Worm (Caenorhabditis elegans) whole organism, L1 larva: ENCODE results near the gene srj-55.

Experiments used
- C34B4.2 ChIP-seq: sonication (generic microtip); optimal IDR thresholded peaks from 2 replicates; lab custom pipeline; 2017; ENCODE audit warnings: mild to moderate bottlenecking, missing genetic modification characterization, missing compliant biosample characterization
- aha-1 ChIP-seq: fragments of 150-350 bp; optimal IDR thresholded peaks from 2 replicates; lab custom pipeline; 2014; ENCODE audit warnings: missing biosample characterization, missing genetic modification characterization
- alr-1 ChIP-seq: fragments of 200-800 bp; sonication (Bioruptor generic); optimal IDR thresholded peaks from 2 replicates; lab custom pipeline; 2018; ENCODE audit warnings: borderline replicate concordance, mild to moderate bottlenecking, missing genetic modification characterization, missing compliant biosample characterization
- ama-1 ChIP-seq: fragments of 150-350 bp; optimal IDR thresholded peaks from 2 replicates; lab custom pipeline; 2014
- blmp-1 ChIP-seq: fragments of 150-350 bp; optimal IDR thresholded peaks from 2 replicates; lab custom pipeline; 2014; ENCODE audit warnings: missing biosample characterization, missing genetic modification characterization
- ceh-88 ChIP-seq: fragments of 200-800 bp; sonication (Bioruptor generic); IDR thresholded peaks from 2 replicates; pipeline ENCODE4 v1.3.6; 2022; ENCODE audit warnings: missing genetic modification characterization, missing compliant biosample characterization
- ceh-90 ChIP-seq: sonication (generic microtip); optimal IDR thresholded peaks from 2 replicates; lab custom pipeline; 2016; ENCODE audit warnings: missing genetic modification characterization, missing compliant biosample characterization
- dpl-1 ChIP-seq, 3 experiments: fragments of 150-350 bp in 2 of 3; sonication (generic microtip) in 1 of 3; optimal IDR thresholded peaks; 2 replicates each; lab custom pipeline; 2014 to 2017; ENCODE audit warnings: missing biosample characterization in 3 of 3, missing genetic modification characterization in 3 of 3, missing genetic modification reagents in 3 of 3
- efl-1 ChIP-seq, 4 experiments: fragments of 150-350 bp; optimal IDR thresholded peaks in 3 of 4; peaks in 1 of 4; 1 replicate in 1 of 4; 2 replicates in 3 of 4; lab custom pipeline; 2014; ENCODE audit warnings: missing biosample characterization in 2 of 4, missing genetic modification characterization in 2 of 4, missing genetic modification reagents in 2 of 4
- egl-13 ChIP-seq: sonication (generic microtip); optimal IDR thresholded peaks from 2 replicates; lab custom pipeline; 2016; ENCODE audit warnings: missing genotype, missing genetic modification reagents, missing genetic modification characterization, missing compliant biosample characterization
- egl-27 ChIP-seq, 2 experiments: fragments of 150-350 bp in 1 of 2; sonication (generic microtip); optimal IDR thresholded peaks; 3 replicates each; lab custom pipeline; 2017 to 2018; ENCODE audit warnings: missing biosample characterization in 2 of 2, missing genetic modification characterization in 2 of 2, missing genetic modification reagents in 2 of 2
- elt-2 ChIP-seq: sonication (generic microtip); optimal IDR thresholded peaks from 2 replicates; lab custom pipeline; 2016; ENCODE audit warnings: missing genetic modification characterization, mild to moderate bottlenecking, inconsistent platforms, missing compliant biosample characterization, missing genetic modification reagents
- elt-3 ChIP-seq, 6 experiments: fragments of 150-350 bp in 1 of 6; sonication (generic microtip); optimal IDR thresholded peaks; 2 replicates each; lab custom pipeline; 2017 to 2018; ENCODE audit warnings: missing biosample characterization in 6 of 6, missing genetic modification characterization in 6 of 6, inconsistent platforms in 1 of 6
- fkh-4 ChIP-seq: sonication (generic microtip); optimal IDR thresholded peaks from 2 replicates; lab custom pipeline; 2016; ENCODE audit warnings: missing compliant biosample characterization, missing genetic modification characterization, borderline replicate concordance
- fkh-8 ChIP-seq: sonication (generic microtip); optimal IDR thresholded peaks from 2 replicates; lab custom pipeline; 2016; ENCODE audit warnings: mild to moderate bottlenecking, missing genetic modification characterization, missing compliant biosample characterization
- fos-1 ChIP-seq: fragments of 150-350 bp; optimal IDR thresholded peaks from 2 replicates; lab custom pipeline; 2014; ENCODE audit warnings: missing biosample characterization, missing genetic modification characterization
- grh-1 ChIP-seq: fragments of 200-800 bp; sonication (Bioruptor generic); IDR thresholded peaks from 2 replicates; pipeline ENCODE4 v1.3.6; 2022; ENCODE audit warnings: missing genetic modification reagents, missing genetic modification characterization, missing compliant biosample characterization
- hlh-17 ChIP-seq: fragments of 200-800 bp; sonication (Bioruptor generic); optimal IDR thresholded peaks from 2 replicates; lab custom pipeline; 2018; ENCODE audit warnings: missing genetic modification characterization, mild to moderate bottlenecking, missing compliant biosample characterization, moderate library complexity, borderline replicate concordance
- hpl-2 ChIP-seq: fragments of 150-350 bp; optimal IDR thresholded peaks from 2 replicates; lab custom pipeline; 2014; ENCODE audit warnings: missing biosample characterization, missing genetic modification reagents, missing genetic modification characterization
- irx-1 ChIP-seq: sonication (generic microtip); optimal IDR thresholded peaks from 2 replicates; lab custom pipeline; 2016; ENCODE audit warnings: missing genetic modification characterization, missing compliant biosample characterization
- lin-15B ChIP-seq: fragments of 150-350 bp; sonication (generic microtip); optimal IDR thresholded peaks from 3 replicates; lab custom pipeline; 2014; ENCODE audit warnings: missing biosample characterization, missing genetic modification characterization
- lin-35 ChIP-seq, 2 experiments: fragments of 150-350 bp; optimal IDR thresholded peaks; 2 replicates each; lab custom pipeline; 2014; ENCODE audit warnings: missing biosample characterization in 2 of 2, missing genetic modification characterization in 2 of 2, missing genetic modification reagents in 2 of 2
- lin-39 ChIP-seq: fragments of 150-350 bp; optimal IDR thresholded peaks from 2 replicates; lab custom pipeline; 2014; ENCODE audit warnings: missing biosample characterization, missing genetic modification reagents, missing genetic modification characterization
- lir-3 ChIP-seq: sonication (generic microtip); optimal IDR thresholded peaks from 2 replicates; lab custom pipeline; 2016; ENCODE audit warnings: mild to moderate bottlenecking, missing genetic modification characterization, moderate library complexity, missing compliant biosample characterization; ENCODE audit not compliant: poor library complexity
- lsy-2 ChIP-seq, 2 experiments: fragments of 150-350 bp; optimal IDR thresholded peaks; 2 replicates each; lab custom pipeline; 2014; ENCODE audit warnings: missing biosample characterization in 2 of 2, missing genetic modification characterization in 2 of 2
- mdl-1 ChIP-seq, 2 experiments: fragments of 150-350 bp; optimal IDR thresholded peaks; 2 replicates each; lab custom pipeline; 2014 to 2017; ENCODE audit warnings: missing biosample characterization in 2 of 2, missing genetic modification characterization in 2 of 2, inconsistent platforms in 1 of 2
- mef-2 ChIP-seq: fragments of 150-350 bp; optimal IDR thresholded peaks from 2 replicates; lab custom pipeline; 2014; ENCODE audit warnings: missing biosample characterization, missing genetic modification characterization
- nhr-11 ChIP-seq: fragments of 150-350 bp; optimal IDR thresholded peaks from 2 replicates; lab custom pipeline; 2014; ENCODE audit warnings: missing biosample characterization, missing genetic modification characterization
- nhr-12 ChIP-seq: sonication (generic microtip); optimal IDR thresholded peaks from 2 replicates; lab custom pipeline; 2017; ENCODE audit warnings: missing biosample characterization, missing genetic modification characterization
- nhr-20 ChIP-seq: sonication (generic microtip); optimal IDR thresholded peaks from 2 replicates; lab custom pipeline; 2016; ENCODE audit warnings: mild to moderate bottlenecking, missing genetic modification characterization, missing compliant biosample characterization
- nhr-237 ChIP-seq: fragments of 150-350 bp; optimal IDR thresholded peaks from 2 replicates; lab custom pipeline; 2014; ENCODE audit warnings: missing biosample characterization, missing genetic modification characterization
- nhr-28 ChIP-seq: fragments of 150-350 bp; optimal IDR thresholded peaks from 2 replicates; lab custom pipeline; 2014; ENCODE audit warnings: missing biosample characterization, missing genetic modification characterization
- nhr-77 ChIP-seq: fragments of 150-350 bp; optimal IDR thresholded peaks from 2 replicates; lab custom pipeline; 2014; ENCODE audit warnings: missing biosample characterization, missing genetic modification characterization
- nhr-84 ChIP-seq: sonication (generic microtip); optimal IDR thresholded peaks from 2 replicates; lab custom pipeline; 2017; ENCODE audit warnings: missing biosample characterization, missing genetic modification characterization
- nhr-85 ChIP-seq: sonication (generic microtip); peaks from one replicate; lab custom pipeline; 2016; ENCODE audit warnings: missing genetic modification characterization, inconsistent platforms, missing compliant biosample characterization
- nhr-90 ChIP-seq: sonication (generic microtip); optimal IDR thresholded peaks from 2 replicates; lab custom pipeline; 2016; ENCODE audit warnings: mild to moderate bottlenecking, missing genetic modification characterization, missing compliant biosample characterization; ENCODE audit not compliant: poor library complexity
- pax-3 ChIP-seq: fragments of 200-800 bp; sonication (Bioruptor generic); optimal IDR thresholded peaks from 2 replicates; lab custom pipeline; 2018; ENCODE audit warnings: mild to moderate bottlenecking, missing genetic modification characterization, moderate library complexity, missing compliant biosample characterization
- pqm-1 ChIP-seq: sonication (generic microtip); optimal IDR thresholded peaks from 3 replicates; lab custom pipeline; 2017; ENCODE audit warnings: missing biosample characterization, missing genetic modification characterization
- rnt-1 ChIP-seq: sonication (generic microtip); optimal IDR thresholded peaks from 2 replicates; lab custom pipeline; 2016; ENCODE audit warnings: mild to moderate bottlenecking, missing genetic modification characterization, moderate library complexity, missing compliant biosample characterization
- snpc-4 ChIP-seq: fragments of 150-350 bp; optimal IDR thresholded peaks from 2 replicates; lab custom pipeline; 2014; ENCODE audit warnings: missing biosample characterization, missing genetic modification characterization
- sox-4 ChIP-seq: sonication (generic microtip); optimal IDR thresholded peaks from 2 replicates; lab custom pipeline; 2016; ENCODE audit warnings: missing genetic modification characterization, missing compliant biosample characterization
- zag-1 ChIP-seq: fragments of 150-350 bp; optimal IDR thresholded peaks from 2 replicates; lab custom pipeline; 2014; ENCODE audit warnings: missing biosample characterization, missing genetic modification characterization
- ztf-11 ChIP-seq, 2 experiments: sonication (generic microtip); optimal IDR thresholded peaks; 2 replicates each; lab custom pipeline; 2016 to 2017; ENCODE audit warnings: missing genetic modification characterization in 2 of 2, missing biosample characterization in 1 of 2, missing compliant biosample characterization in 1 of 2
- ztf-4 ChIP-seq: fragments of 150-350 bp; optimal IDR thresholded peaks from 2 replicates; lab custom pipeline; 2014; ENCODE audit warnings: missing biosample characterization, missing genetic modification characterization

The srj-55 gene

DNA sequence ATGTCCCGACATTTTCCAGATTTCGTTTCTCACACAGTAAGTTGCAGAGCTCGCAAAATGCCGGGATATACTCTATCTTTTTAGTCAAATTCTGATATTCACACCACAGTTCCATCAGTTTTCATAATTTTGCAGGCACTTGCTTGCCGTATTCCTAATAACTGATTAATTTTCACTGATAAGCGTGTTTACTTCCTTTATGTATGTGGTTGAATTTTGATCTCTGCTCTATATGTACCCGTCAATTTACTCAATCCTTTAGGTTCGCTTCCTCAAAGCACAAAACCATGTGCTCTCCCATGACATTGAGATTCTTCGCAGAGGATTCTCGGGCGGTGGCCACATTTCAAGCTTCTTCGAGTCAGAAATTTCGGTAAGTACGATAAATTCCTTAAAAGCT is 23.8 kb upstream of the srj-55 start:
- TF ChIP-seq egl-27 (tag; optimal IDR thresholded peaks at IDR 0.05; lab: Kevin White, UChicago) (no peak), ceh-88 (GFP tag; lab: Robert Waterston, UW) (no peak), ceh-90 (tag; lab: Kevin White, UChicago) (no peak), ama-1 (no peak), pax-3 (tag; lab: Kevin White, UChicago) (no peak), nhr-20 (no peak), aha-1 (no peak), alr-1 (tag; lab: Kevin White, UChicago) (no peak), elt-3 (tag; optimal IDR thresholded peaks at IDR 0.05; lab: Kevin White, UChicago) (no peak)

DNA sequence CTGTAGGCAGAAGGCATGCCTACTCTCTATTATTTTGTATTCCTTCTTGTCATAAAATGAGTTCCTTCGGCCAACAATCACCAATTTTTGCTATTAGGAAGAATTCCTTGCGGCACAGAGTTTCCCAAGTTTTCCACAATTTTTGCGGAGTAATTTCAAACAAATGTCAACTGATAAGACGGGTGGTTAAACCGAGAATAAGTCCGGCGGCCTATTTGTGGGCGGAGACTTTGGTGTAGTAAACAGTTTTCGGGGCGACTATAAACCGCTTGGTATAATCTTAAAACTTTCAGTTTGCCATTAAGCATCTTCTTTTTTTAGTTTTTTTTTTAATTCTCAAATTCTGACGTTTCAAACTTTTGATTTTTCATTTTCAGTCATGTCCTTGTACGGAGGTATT is 23.3 kb upstream of the srj-55 start, which contains the start of gene ifc-1:
Gene ifc-1, plus strand, starts transcription at position 378 of the 400 bp plus-strand sequence.
- TF ChIP-seq aha-1 (no peak), efl-1 (optimal IDR thresholded peaks at IDR 0.05; lab: Kevin White, UChicago) (no peak), efl-1 (GFP tag; optimal IDR thresholded peaks at IDR 0.05 in 1 of 2; lab: Kevin White, UChicago) (peak in 1 of 2 experiments; percentile 21), lir-3 (tag; lab: Kevin White, UChicago) (no peak), mdl-1 (tag; optimal IDR thresholded peaks at IDR 0.05; lab: Kevin White, UChicago) (no peak), elt-2 (peak; percentile 67), zag-1 (no peak)

ce11 chrV:2880356-2880755 is 22.6 kb upstream of the srj-55 start:
- TF ChIP-seq elt-2, result peak; percentile 53
- TF ChIP-seq mef-2, result no peak
- TF ChIP-seq, all 84 proteins: peak for 1

- TF ChIP-seq lin-35 (GFP tag; optimal IDR thresholded peaks at IDR 0.05; lab: Kevin White, UChicago) (no peak), nhr-28 (tag; lab: Kevin White, UChicago) (no peak), fos-1 (tag; lab: Kevin White, UChicago) (no peak), nhr-90 (no peak), nhr-11 (tag; lab: Kevin White, UChicago) (no peak), irx-1 (tag; lab: Kevin White, UChicago) (no peak), hlh-17 (GFP tag; lab: Kevin White, UChicago) (no peak), sox-4 (no peak), hpl-2 (GFP tag; lab: Kevin White, UChicago) (no peak), lin-15B (no peak), ama-1 (no peak), fkh-4 (tag; lab: Kevin White, UChicago) (no peak), efl-1 (optimal IDR thresholded peaks at IDR 0.05; lab: Kevin White, UChicago) (no peak), efl-1 (GFP tag; optimal IDR thresholded peaks at IDR 0.05 in 1 of 2; lab: Kevin White, UChicago) (no peak), aha-1 (no peak), pqm-1 (tag; lab: Kevin White, UChicago) (no peak), ztf-4 (tag; lab: Kevin White, UChicago) (no peak), fkh-8 (no peak), elt-3 (tag; optimal IDR thresholded peaks at IDR 0.05; lab: Kevin White, UChicago) (no peak), snpc-4 (tag; lab: Kevin White, UChicago) (no peak), mef-2 (no peak)
- TF ChIP-seq, all 84 proteins: peak for 0
Measured at ce11 chrV:2879801-2880200, 22.1 kb upstream of the srj-55 start, which contains the start of gene str-39. TSS of gene str-39 (minus strand) at chrV:2879901.

DNA sequence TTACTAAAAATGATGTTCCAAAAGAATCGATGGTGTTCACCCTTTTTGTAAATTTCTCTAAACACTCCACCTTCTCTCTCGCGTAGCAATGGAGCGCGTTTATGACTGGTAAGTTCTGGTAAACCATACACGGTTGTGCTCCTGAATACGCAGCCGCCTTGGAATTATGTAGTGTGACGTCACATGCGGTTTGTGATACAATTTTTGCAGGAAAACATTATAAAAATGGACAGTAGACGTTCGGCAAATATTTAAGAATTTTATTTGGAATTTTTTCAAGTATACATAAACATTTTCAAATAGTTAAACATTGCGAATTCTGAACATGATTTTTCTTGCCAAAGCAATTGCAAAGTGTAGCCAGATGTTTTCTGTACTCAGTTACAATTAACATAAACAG is 19.8 kb upstream of the srj-55 start, which contains the start of gene F37B4.10:
Gene F37B4.10, minus strand, starts transcription at position 101 of the 400 bp plus-strand sequence.
- no peak for TF ChIP-seq nhr-237
- TF ChIP-seq pax-3 (tag; lab: Kevin White, UChicago), result no peak
- TF ChIP-seq lsy-2 (tag; optimal IDR thresholded peaks at IDR 0.05; lab: Kevin White, UChicago), result peak in 1 of 2 experiments; percentile 11
- no peak for TF ChIP-seq lin-39
- TF ChIP-seq ama-1, result no peak
- TF ChIP-seq nhr-85, result no peak
- TF ChIP-seq dpl-1 (GFP tag; optimal IDR thresholded peaks at IDR 0.05; lab: Kevin White, UChicago), result peak in 1 of 3 experiments; percentile 11
- TF ChIP-seq nhr-77 (tag; lab: Kevin White, UChicago), result no peak
- no peak for TF ChIP-seq C34B4.2
- no peak for TF ChIP-seq grh-1 (GFP tag; lab: Robert Waterston, UW)
- TF ChIP-seq nhr-12 (tag; lab: Kevin White, UChicago), result no peak
- TF ChIP-seq rnt-1 (tag; lab: Kevin White, UChicago), result no peak
- peak; percentile 15 to 22 for TF ChIP-seq lin-35 (GFP tag; optimal IDR thresholded peaks at IDR 0.05; lab: Kevin White, UChicago)
- no peak for TF ChIP-seq ztf-11 (tag; optimal IDR thresholded peaks at IDR 0.05; lab: Kevin White, UChicago)
- TF ChIP-seq nhr-84 (tag; lab: Kevin White, UChicago), result no peak
- TF ChIP-seq blmp-1 (tag; lab: Kevin White, UChicago), result no peak
- TF ChIP-seq egl-13, result no peak
- TF ChIP-seq zag-1, result no peak
- TF ChIP-seq efl-1 (optimal IDR thresholded peaks at IDR 0.05; lab: Kevin White, UChicago), result peak; percentile 8 to 18
- no peak for TF ChIP-seq efl-1 (GFP tag; optimal IDR thresholded peaks at IDR 0.05 in 1 of 2; lab: Kevin White, UChicago)
- no peak for TF ChIP-seq fkh-4 (tag; lab: Kevin White, UChicago)
- TF ChIP-seq hlh-17 (GFP tag; lab: Kevin White, UChicago), result no peak
